Fruit fly (Drosophila melanogaster): ENCODE results near the gene CG6325.
A peak's percentile ranks its signal among the peaks of the same experiment; 100 is the strongest.

Gene CG6325

DNA sequence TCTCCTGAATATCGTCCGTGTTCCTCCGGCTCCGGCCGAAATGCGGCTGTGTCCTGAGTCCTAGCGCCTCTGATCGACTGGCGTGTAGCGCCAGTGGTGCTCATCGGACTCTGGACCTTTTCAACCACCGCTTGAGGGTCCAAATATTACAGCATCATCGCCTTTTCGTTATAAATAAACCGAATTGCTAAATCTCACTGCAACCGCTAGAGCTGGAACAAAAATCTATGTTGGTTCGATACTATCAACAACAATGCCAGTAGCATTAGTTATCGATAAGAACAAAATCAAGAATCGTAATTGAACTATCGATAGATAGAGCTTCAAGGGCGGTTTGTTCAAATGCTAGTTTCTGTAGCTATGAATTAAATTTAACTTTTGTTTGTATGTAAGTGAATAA, at the start of gene CG6325:
CG6325 (minus strand) TSS at position 220 of the 400 bp plus-strand sequence.
- TF ChIP-seq psq (optimal IDR thresholded peaks at IDR 0.05) = no peak
- TF ChIP-seq EcR (GFP tag; optimal IDR thresholded peaks at IDR 0.05) = no peak
- no peak for TF ChIP-seq pan (optimal IDR thresholded peaks at IDR 0.05)
- TF ChIP-seq CG8478 (optimal IDR thresholded peaks at IDR 0.05) = no peak
- TF ChIP-seq Dll (optimal IDR thresholded peaks at IDR 0.05) = no peak
- TF ChIP-seq usp (GFP tag; optimal IDR thresholded peaks at IDR 0.05) = no peak

dm6 chr3R:10454909-10455308, 47.8 kb upstream of the CG6325 start:
- no peak for TF ChIP-seq Dll (optimal IDR thresholded peaks at IDR 0.05)
- TF ChIP-seq usp (GFP tag; optimal IDR thresholded peaks at IDR 0.05) = no peak
- TF ChIP-seq pan (optimal IDR thresholded peaks at IDR 0.05) = no peak
- no peak for TF ChIP-seq psq (optimal IDR thresholded peaks at IDR 0.05)
- no peak for TF ChIP-seq CG8478 (optimal IDR thresholded peaks at IDR 0.05)
- no peak for TF ChIP-seq EcR (GFP tag; optimal IDR thresholded peaks at IDR 0.05)

- TF ChIP-seq CG8478 (optimal IDR thresholded peaks at IDR 0.05) (no peak), usp (GFP tag; optimal IDR thresholded peaks at IDR 0.05) (no peak), EcR (GFP tag; optimal IDR thresholded peaks at IDR 0.05) (no peak), psq (optimal IDR thresholded peaks at IDR 0.05) (no peak), pan (optimal IDR thresholded peaks at IDR 0.05) (no peak), Dll (optimal IDR thresholded peaks at IDR 0.05) (no peak)
Observed at dm6 chr3R:10448957-10449356, 41.9 kb upstream of the CG6325 start.

DNA sequence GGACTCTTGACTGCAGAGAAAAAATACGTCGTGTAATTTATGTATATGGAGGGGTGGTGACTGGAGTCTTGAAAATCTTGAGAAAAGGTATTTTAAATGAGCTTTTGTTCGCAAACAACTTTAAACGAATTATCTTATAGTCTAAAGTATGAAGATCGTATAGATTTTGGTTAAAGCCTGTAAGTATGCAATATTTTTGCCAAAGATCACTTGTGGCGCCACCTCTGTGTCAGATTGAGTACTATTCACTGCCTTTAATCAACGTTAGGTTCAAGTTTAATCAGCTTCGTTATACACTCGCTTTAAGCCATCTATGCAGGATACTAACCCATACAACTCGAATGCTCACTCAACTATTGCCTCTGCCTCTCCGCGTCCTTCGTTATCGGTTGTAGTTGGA, 29.9 kb upstream of the CG6325 start:
- no peak for TF ChIP-seq CG8478 (optimal IDR thresholded peaks at IDR 0.05)
- no peak for TF ChIP-seq EcR (GFP tag; optimal IDR thresholded peaks at IDR 0.05)
- TF ChIP-seq psq (optimal IDR thresholded peaks at IDR 0.05) = no peak
- TF ChIP-seq pan (optimal IDR thresholded peaks at IDR 0.05) = no peak
- TF ChIP-seq Dll (optimal IDR thresholded peaks at IDR 0.05) = no peak

DNA sequence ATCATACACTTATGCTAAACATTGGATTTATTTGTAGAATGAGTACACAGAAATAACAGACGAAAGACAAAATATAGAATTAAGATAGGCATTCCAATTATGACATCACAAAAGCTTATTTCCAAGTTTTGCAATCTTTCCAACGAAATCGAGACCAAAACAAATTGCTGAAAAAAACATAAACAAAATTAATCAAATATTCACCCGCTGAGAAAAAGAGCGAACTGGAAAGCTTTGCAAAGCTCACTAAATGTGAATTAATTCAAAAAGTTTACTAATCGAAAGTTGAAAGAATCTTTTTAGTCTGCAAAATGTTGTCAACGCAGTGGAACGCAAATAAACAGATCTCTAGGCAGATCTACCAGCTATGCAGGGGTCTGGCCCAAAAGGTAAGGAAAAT, 27.4 kb upstream of the CG6325 start, which contains the start of gene Cyp12e1:
Cyp12e1 (plus strand) TSS at position 301 of the 400 bp plus-strand sequence.
- TF ChIP-seq pan (optimal IDR thresholded peaks at IDR 0.05) (no peak), usp (GFP tag; optimal IDR thresholded peaks at IDR 0.05) (no peak), CG8478 (optimal IDR thresholded peaks at IDR 0.05) (no peak), psq (optimal IDR thresholded peaks at IDR 0.05) (no peak), EcR (GFP tag; optimal IDR thresholded peaks at IDR 0.05) (no peak), Dll (optimal IDR thresholded peaks at IDR 0.05) (no peak)

- TF ChIP-seq EcR (GFP tag; optimal IDR thresholded peaks at IDR 0.05) = no peak
- TF ChIP-seq CG8478 (optimal IDR thresholded peaks at IDR 0.05) = no peak
- no peak for TF ChIP-seq pan (optimal IDR thresholded peaks at IDR 0.05)
- no peak for TF ChIP-seq Dll (optimal IDR thresholded peaks at IDR 0.05)
- no peak for TF ChIP-seq usp (GFP tag; optimal IDR thresholded peaks at IDR 0.05)
- no peak for TF ChIP-seq psq (optimal IDR thresholded peaks at IDR 0.05)
Observed at dm6 chr3R:10433408-10433980, 26.4 kb upstream of the CG6325 start.

DNA sequence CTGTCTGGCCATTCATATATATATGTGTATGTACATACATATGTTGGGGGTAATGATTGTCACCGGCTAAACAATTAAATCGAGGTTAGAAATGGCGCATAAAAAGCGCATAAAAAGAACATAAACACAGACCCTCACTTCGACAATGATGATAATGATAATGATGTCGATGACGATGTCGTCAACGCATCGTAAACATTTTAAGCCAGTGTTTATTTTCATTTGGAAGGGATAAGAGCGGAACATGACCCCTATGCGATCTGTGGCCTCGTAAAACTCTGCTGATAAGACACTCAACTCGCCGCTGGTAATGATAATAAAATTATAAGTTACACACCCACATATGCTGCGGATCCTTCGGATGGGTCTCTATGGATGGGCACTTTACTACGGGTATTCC, 24.0 kb upstream of the CG6325 start:
- TF ChIP-seq psq (optimal IDR thresholded peaks at IDR 0.05) (no peak), CG8478 (optimal IDR thresholded peaks at IDR 0.05) (no peak), EcR (GFP tag; optimal IDR thresholded peaks at IDR 0.05) (no peak), Dll (optimal IDR thresholded peaks at IDR 0.05) (no peak), usp (GFP tag; optimal IDR thresholded peaks at IDR 0.05) (no peak), pan (optimal IDR thresholded peaks at IDR 0.05) (no peak)

dm6 chr3R:10428324-10428723, 21.2 kb upstream of the CG6325 start, which contains the start of gene CG46270:
Gene CG46270 (minus strand): TSS chr3R:10428424.
- TF ChIP-seq Dll (optimal IDR thresholded peaks at IDR 0.05) (no peak), psq (optimal IDR thresholded peaks at IDR 0.05) (no peak), CG8478 (optimal IDR thresholded peaks at IDR 0.05) (no peak), pan (optimal IDR thresholded peaks at IDR 0.05) (no peak), usp (GFP tag; optimal IDR thresholded peaks at IDR 0.05) (no peak), EcR (GFP tag; optimal IDR thresholded peaks at IDR 0.05) (no peak)

DNA sequence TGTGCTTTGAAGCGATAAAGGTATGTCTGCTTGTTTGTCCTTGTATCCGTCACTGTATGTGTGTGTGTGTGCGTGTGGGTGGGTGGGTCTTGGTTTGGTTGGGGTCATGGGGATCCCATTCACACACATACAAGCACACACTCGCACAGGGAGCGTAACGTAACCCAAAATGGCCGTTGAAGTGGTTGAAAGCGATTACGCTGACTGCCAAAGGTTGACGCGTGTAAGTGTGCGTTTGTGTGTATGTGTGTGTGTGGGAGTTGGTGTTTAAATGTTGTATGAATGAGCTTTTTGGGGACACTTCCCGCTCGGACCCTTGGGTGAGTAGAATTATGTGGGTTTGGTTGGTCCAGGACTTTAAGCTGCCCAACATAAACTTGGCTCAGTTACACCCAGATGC, 14.1 kb upstream of the CG6325 start:
- TF ChIP-seq EcR (GFP tag; optimal IDR thresholded peaks at IDR 0.05) (no peak), pan (optimal IDR thresholded peaks at IDR 0.05) (no peak), Dll (optimal IDR thresholded peaks at IDR 0.05) (no peak), CG8478 (optimal IDR thresholded peaks at IDR 0.05) (no peak), usp (GFP tag; optimal IDR thresholded peaks at IDR 0.05) (no peak), psq (optimal IDR thresholded peaks at IDR 0.05) (no peak)

- TF ChIP-seq EcR (GFP tag; optimal IDR thresholded peaks at IDR 0.05) (no peak), Dll (optimal IDR thresholded peaks at IDR 0.05) (no peak), CG8478 (optimal IDR thresholded peaks at IDR 0.05) (no peak), psq (optimal IDR thresholded peaks at IDR 0.05) (no peak), usp (GFP tag; optimal IDR thresholded peaks at IDR 0.05) (no peak), pan (optimal IDR thresholded peaks at IDR 0.05) (no peak)
Observed at dm6 chr3R:10415923-10416322, 8.8 kb upstream of the CG6325 start, which contains the start of gene CG6345. Gene CG6345 (minus strand): TSS chr3R:10416046.

DNA sequence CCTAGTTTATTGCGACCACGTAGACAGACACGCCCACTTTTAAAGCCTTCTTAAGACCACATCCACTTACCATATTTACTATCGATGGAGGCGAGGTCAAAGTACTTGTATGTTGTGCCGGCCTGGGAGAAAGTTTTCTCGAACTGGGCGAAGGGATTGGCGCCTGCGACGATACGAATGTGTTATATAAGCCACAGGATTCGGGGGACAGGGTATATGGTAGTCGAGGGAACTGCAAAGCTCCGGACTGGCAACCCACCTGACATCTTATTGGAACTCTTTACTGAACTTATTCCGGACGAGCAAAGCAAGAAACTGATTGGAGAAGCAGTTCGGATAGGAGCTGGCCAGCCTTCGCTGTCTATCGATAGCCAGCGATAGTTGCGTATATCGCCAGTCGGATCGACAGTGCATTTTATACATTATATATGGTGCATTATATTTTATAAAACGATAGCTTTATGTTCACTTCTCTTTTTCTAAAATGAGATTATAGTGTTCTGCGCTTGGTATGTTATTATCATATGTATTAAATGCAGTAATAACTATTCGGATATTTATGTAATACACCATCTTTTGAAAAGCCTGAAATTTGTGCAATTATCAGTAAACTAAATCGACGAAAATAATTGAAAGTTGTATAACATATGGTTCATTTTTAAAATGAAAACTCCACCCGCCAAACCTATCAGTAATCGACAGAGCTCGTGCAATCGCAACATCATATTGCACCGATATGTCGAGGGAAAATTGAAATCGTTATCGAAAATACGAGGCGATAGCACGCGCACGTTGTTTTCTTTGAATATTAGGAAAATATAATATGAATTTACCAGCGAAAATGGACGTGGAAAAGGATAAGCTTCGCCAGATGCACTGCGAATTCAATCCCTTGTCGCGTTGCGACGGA, 5.7 kb upstream of the CG6325 start, which contains the start of the genes Irp-1B and Rrp46:
Irp-1B (minus strand) TSS at position 320 of the 910 bp plus-strand sequence.
Rrp46 (plus strand) TSS at position 752 of the 910 bp plus-strand sequence.
- TF ChIP-seq CG8478 (optimal IDR thresholded peaks at IDR 0.05) (no peak), EcR (GFP tag; optimal IDR thresholded peaks at IDR 0.05) (peak in 1 of 2 experiments; percentile 72)

Data from whole organism.